Fruit fly (Drosophila melanogaster): ENCODE measurements around the gene Pgam5.

The Pgam5 gene

DNA sequence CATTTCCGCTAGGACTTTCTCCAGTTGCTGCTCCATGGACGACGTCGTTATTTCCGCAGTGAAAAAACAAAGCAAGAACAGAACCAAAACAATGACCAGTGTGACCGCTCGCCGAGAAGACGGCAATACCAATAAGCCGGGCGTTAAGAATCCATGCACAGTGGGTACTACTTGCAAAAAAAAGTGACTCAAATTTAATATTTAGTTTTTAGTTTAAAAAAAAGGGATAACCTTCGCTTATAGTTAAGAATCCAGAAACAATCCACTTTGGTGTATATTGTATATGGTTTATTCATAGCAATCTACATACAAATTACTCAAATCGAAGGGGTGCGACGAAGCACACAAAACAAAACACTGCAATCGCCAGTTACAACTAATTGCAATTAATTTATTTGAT, 14.5 kb downstream of the Pgam5 start, which contains the start of gene Lamtor5 (continued):
- TF ChIP-seq HLHmδ (GFP tag; optimal IDR thresholded peaks at IDR 0.05) = no peak
- peak; percentile 44 for TF ChIP-seq CG17359 (tag; optimal IDR thresholded peaks at IDR 0.05)
- TF ChIP-seq CrebB (tag; optimal IDR thresholded peaks at IDR 0.05) = peak; percentile 5
- TF ChIP-seq CG13296 (GFP tag; optimal IDR thresholded peaks at IDR 0.05) = peak; percentile 41
- no peak for TF ChIP-seq CG14050 (GFP tag; IDR thresholded peaks at IDR 0.05)
- TF ChIP-seq ab (GFP tag; optimal IDR thresholded peaks at IDR 0.05) = no peak
- no peak for TF ChIP-seq yki (optimal IDR thresholded peaks at IDR 0.05)
- no peak for TF ChIP-seq run (tag; optimal IDR thresholded peaks at IDR 0.05)
- TF ChIP-seq Rx (GFP tag; IDR thresholded peaks at IDR 0.05) = no peak
- TF ChIP-seq wek (GFP tag; optimal IDR thresholded peaks at IDR 0.05) = no peak
- no peak for TF ChIP-seq dimm (GFP tag; IDR thresholded peaks at IDR 0.05)
- TF ChIP-seq onecut (GFP tag; IDR thresholded peaks at IDR 0.05) = peak; percentile 18; the same call in 1 of the 2 replicates
- no peak for TF ChIP-seq CG11398 (GFP tag; optimal IDR thresholded peaks at IDR 0.05)
- no peak for TF ChIP-seq NK7.1 (GFP tag; optimal IDR thresholded peaks at IDR 0.05)
- TF ChIP-seq Lhr (GFP tag; optimal IDR thresholded peaks at IDR 0.05) = no peak
- no peak for TF ChIP-seq eyg (GFP tag; optimal IDR thresholded peaks at IDR 0.05)
- no peak for TF ChIP-seq Bteb2 (GFP tag; optimal IDR thresholded peaks at IDR 0.05)
- no peak for TF ChIP-seq al (GFP tag; IDR thresholded peaks at IDR 0.05)
- TF ChIP-seq chinmo (GFP tag; IDR thresholded peaks at IDR 0.05; ENCODE audit: partially characterized antibody) = no peak
- TF ChIP-seq Hmr (GFP tag; optimal IDR thresholded peaks at IDR 0.05) = peak; percentile 49
- TF ChIP-seq zen (tag; optimal IDR thresholded peaks at IDR 0.05) = no peak
- TF ChIP-seq Dfd (GFP tag; optimal IDR thresholded peaks at IDR 0.05) = no peak
- no peak for TF ChIP-seq gcm2 (GFP tag; optimal IDR thresholded peaks at IDR 0.05)
- no peak for TF ChIP-seq CG4424 (GFP tag; optimal IDR thresholded peaks at IDR 0.05)
- TF ChIP-seq CG5953 (GFP tag; IDR thresholded peaks at IDR 0.05) = peak; percentile 36; the same call in 1 of the 2 replicates
- no peak for TF ChIP-seq CG14667 (GFP tag; IDR thresholded peaks at IDR 0.05)
- TF ChIP-seq NC2α (GFP tag; optimal IDR thresholded peaks at IDR 0.05) = no peak
- TF ChIP-seq zfh2 (GFP tag; optimal IDR thresholded peaks at IDR 0.05) = peak; percentile 10
- TF ChIP-seq CG10959 (GFP tag; IDR thresholded peaks at IDR 0.05) = no peak
- TF ChIP-seq CG2120 (GFP tag; optimal IDR thresholded peaks at IDR 0.05) = peak; percentile 71
- TF ChIP-seq CG12659 (GFP tag; optimal IDR thresholded peaks at IDR 0.05) = peak; percentile 61
- TF ChIP-seq CG16863 (GFP tag; optimal IDR thresholded peaks at IDR 0.05) = peak; percentile 29
- TF ChIP-seq scrt (GFP tag; optimal IDR thresholded peaks at IDR 0.05) = no peak
- no peak for TF ChIP-seq CTCF (GFP tag; optimal IDR thresholded peaks at IDR 0.05)
- no peak for TF ChIP-seq CG14965 (GFP tag; optimal IDR thresholded peaks at IDR 0.05; ENCODE audit: borderline replicate concordance)
- TF ChIP-seq NfI (GFP tag; optimal IDR thresholded peaks at IDR 0.05) = peak; percentile 32
- no peak for TF ChIP-seq maf-S (GFP tag; optimal IDR thresholded peaks at IDR 0.05)
- TF ChIP-seq CG33557 (GFP tag; optimal IDR thresholded peaks at IDR 0.05) = no peak
- TF ChIP-seq H15 (GFP tag; IDR thresholded peaks at IDR 0.05) = no peak
- no peak for TF ChIP-seq H2.0 (GFP tag; IDR thresholded peaks at IDR 0.05)
- TF ChIP-seq shn (GFP tag; optimal IDR thresholded peaks at IDR 0.05) = no peak
- TF ChIP-seq Hand (GFP tag; optimal IDR thresholded peaks at IDR 0.05) = peak; percentile 22
- no peak for TF ChIP-seq cad (GFP tag; optimal IDR thresholded peaks at IDR 0.05)
- no peak for TF ChIP-seq CG7745 (tag; optimal IDR thresholded peaks at IDR 0.05)
- peak; percentile 28 for TF ChIP-seq nom (GFP tag; optimal IDR thresholded peaks at IDR 0.05)
- TF ChIP-seq CG3838 (GFP tag; optimal IDR thresholded peaks at IDR 0.05) = no peak
- TF ChIP-seq CG12769 (tag; optimal IDR thresholded peaks at IDR 0.05) = no peak
- no peak for TF ChIP-seq CG3726 (GFP tag; IDR thresholded peaks at IDR 0.05)
- TF ChIP-seq pho (GFP tag; optimal IDR thresholded peaks at IDR 0.05) = peak; percentile 9
- peak; percentile 6 for TF ChIP-seq HmgZ (tag; optimal IDR thresholded peaks at IDR 0.05)
- no peak; the same call in 1 of the 2 replicates for TF ChIP-seq stc (GFP tag; IDR thresholded peaks at IDR 0.05)
- TF ChIP-seq CG7987 (GFP tag; optimal IDR thresholded peaks at IDR 0.05) = no peak
- peak; percentile 27 for TF ChIP-seq cwo (GFP tag; optimal IDR thresholded peaks at IDR 0.05)

Measured in whole organism, embryonic.